Worm (Caenorhabditis elegans): ENCODE results near the gene pitr-5.

DNA sequence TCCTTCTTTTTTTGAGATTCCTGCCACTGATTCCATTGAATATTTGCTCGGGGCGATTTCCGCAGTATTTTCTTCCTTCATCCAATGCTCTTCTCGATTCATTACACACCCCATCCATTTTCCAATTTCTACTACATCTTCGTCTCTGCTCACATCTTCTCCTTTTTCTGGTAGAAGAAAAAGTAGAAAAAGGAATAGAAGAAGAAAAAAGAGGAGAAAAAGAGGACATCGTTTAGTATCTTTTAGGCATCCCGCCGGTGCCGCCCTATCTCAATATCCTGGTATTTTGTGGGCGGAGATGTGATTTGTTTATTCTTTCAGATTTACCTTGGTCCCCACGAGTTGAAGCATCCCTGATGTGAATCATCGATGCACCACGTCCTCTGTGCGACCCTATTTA is 9.4 kb upstream of the pitr-5 start, which contains the start of gene lgc-39:
- TF ChIP-seq T22C8.4 (GFP tag; IDR thresholded peaks at IDR 0.05) (no peak), tab-1 (GFP tag; IDR thresholded peaks at IDR 0.05) (no peak), flt-1 (GFP tag; IDR thresholded peaks at IDR 0.05) (no peak), med-1 (GFP tag; optimal IDR thresholded peaks at IDR 0.05; ENCODE audit: insufficient read depth) (no peak), ztf-29 (GFP tag; IDR thresholded peaks at IDR 0.05) (no peak), ref-1 (GFP tag; conservative IDR thresholded peaks at IDR 0.05) (no peak)
